Fruit fly (Drosophila melanogaster) whole organism, embryonic: ENCODE measurements around the gene SclA.

Experiments
- Antp ChIP-seq: fragments of 200-800 bp; sonication (Bioruptor generic); optimal IDR thresholded peaks from 3 replicates; lab custom pipeline; 2016; ENCODE audit warnings: missing biosample characterization, missing genetic modification characterization
- CG10366 ChIP-seq: fragments of 200-800 bp; sonication (Bioruptor generic); IDR thresholded peaks from 2 replicates; pipeline ENCODE4 v1.3.6; 2022; ENCODE audit warnings: missing biosample characterization, missing genetic modification characterization
- CG10462 ChIP-seq: fragments of 200-800 bp; sonication (Bioruptor generic); optimal IDR thresholded peaks from 2 replicates; lab custom pipeline; 2016; ENCODE audit warnings: missing biosample characterization, missing genetic modification characterization
- CG11504 ChIP-seq: fragments of 200-800 bp; sonication (Bioruptor generic); optimal IDR thresholded peaks from 3 replicates; lab custom pipeline; 2019; ENCODE audit warnings: missing biosample characterization, mild to moderate bottlenecking, missing genetic modification characterization, moderate library complexity
- CG12299 ChIP-seq: fragments of 200-800 bp; sonication (Bioruptor generic); optimal IDR thresholded peaks from 2 replicates; lab custom pipeline; 2018; ENCODE audit warnings: missing biosample characterization, mild to moderate bottlenecking, missing genetic modification characterization
- CG1233 ChIP-seq: fragments of 200-800 bp; sonication (Bioruptor generic); optimal IDR thresholded peaks from 4 replicates; lab custom pipeline; 2018; ENCODE audit warnings: missing biosample characterization, mild to moderate bottlenecking, missing genetic modification characterization
- CG13296 ChIP-seq: fragments of 200-800 bp; sonication (Bioruptor generic); optimal IDR thresholded peaks from 3 replicates; lab custom pipeline; 2018; ENCODE audit warnings: missing biosample characterization, mild to moderate bottlenecking, missing genetic modification characterization
- CG15479 ChIP-seq: fragments of 200-800 bp; sonication (Bioruptor generic); optimal IDR thresholded peaks from 3 replicates; lab custom pipeline; 2019; ENCODE audit warnings: missing biosample characterization, mild to moderate bottlenecking, missing genetic modification characterization, moderate library complexity
- CG1603 ChIP-seq: fragments of 200-800 bp; sonication (Bioruptor generic); optimal IDR thresholded peaks from 2 replicates; lab custom pipeline; 2019; ENCODE audit warnings: missing biosample characterization, mild to moderate bottlenecking, missing genetic modification characterization, moderate library complexity
- CG18262 ChIP-seq: fragments of 200-800 bp; optimal IDR thresholded peaks from 3 replicates; lab custom pipeline; 2019; ENCODE audit warnings: missing biosample characterization, mild to moderate bottlenecking, missing genetic modification characterization, moderate library complexity
- CG2199 ChIP-seq: fragments of 200-800 bp; sonication (Bioruptor generic); IDR thresholded peaks from 3 replicates; pipeline ENCODE4 v1.3.6; 2022; ENCODE audit warnings: missing biosample characterization, missing genetic modification characterization
- CG31365 ChIP-seq: fragments of 200-800 bp; sonication (Bioruptor generic); optimal IDR thresholded peaks from 2 replicates; lab custom pipeline; 2018; ENCODE audit warnings: missing biosample characterization, mild to moderate bottlenecking, missing genetic modification characterization
- CG3163 ChIP-seq: fragments of 200-800 bp; sonication (Bioruptor generic); optimal IDR thresholded peaks from 3 replicates; lab custom pipeline; 2016; ENCODE audit warnings: missing biosample characterization, missing genetic modification characterization
- CG3847 ChIP-seq: fragments of 200-800 bp; sonication (Bioruptor generic); IDR thresholded peaks from 2 replicates; pipeline ENCODE4 v1.3.6; 2022; ENCODE audit warnings: missing biosample characterization, missing genetic modification characterization
- CG5953 ChIP-seq: fragments of 200-800 bp; sonication (Bioruptor generic); IDR thresholded peaks from 2 replicates; pipeline ENCODE4 v1.3.6; 2022; ENCODE audit warnings: missing biosample characterization, missing genetic modification characterization
- CG6254 ChIP-seq: fragments of 200-800 bp; sonication (Bioruptor generic); optimal IDR thresholded peaks from 3 replicates; lab custom pipeline; 2017; ENCODE audit warnings: mild to moderate bottlenecking, missing biosample characterization, missing genetic modification reagents, missing genetic modification characterization
- CG6813 ChIP-seq: fragments of 200-800 bp; sonication (Bioruptor generic); optimal IDR thresholded peaks from 2 replicates; lab custom pipeline; 2017; ENCODE audit warnings: missing biosample characterization, missing genetic modification characterization, mild to moderate bottlenecking, moderate library complexity, missing genetic modification reagents
- CG7987 ChIP-seq: fragments of 200-800 bp; sonication (Bioruptor generic); optimal IDR thresholded peaks from 2 replicates; lab custom pipeline; 2018; ENCODE audit warnings: missing biosample characterization, mild to moderate bottlenecking, missing genetic modification characterization, moderate library complexity
- CG8290 ChIP-seq, 3 experiments: fragments of 200-800 bp; sonication (Bioruptor generic); optimal IDR thresholded peaks; 2 replicates each; lab custom pipeline; 2016 to 2019; ENCODE audit warnings: missing biosample characterization in 3 of 3, missing genetic modification characterization in 3 of 3, mild to moderate bottlenecking in 2 of 3, moderate library complexity in 1 of 3
- CG9437 ChIP-seq: fragments of 200-800 bp; sonication (Bioruptor generic); optimal IDR thresholded peaks from 2 replicates; lab custom pipeline; 2018; ENCODE audit warnings: missing biosample characterization, mild to moderate bottlenecking, missing genetic modification characterization
- D19A ChIP-seq: fragments of 200-800 bp; optimal IDR thresholded peaks from 3 replicates; lab custom pipeline; 2019; ENCODE audit warnings: missing biosample characterization, mild to moderate bottlenecking, missing genetic modification characterization, moderate library complexity
- Dll ChIP-seq: fragments of 200-800 bp; sonication (Bioruptor generic); IDR thresholded peaks from 4 replicates; pipeline ENCODE4 v1.3.6; 2022; ENCODE audit warnings: missing biosample characterization, missing genetic modification characterization; ENCODE audit not compliant: partially characterized antibody
- Ets65A ChIP-seq: fragments of 200-800 bp; sonication (Bioruptor generic); peaks from one replicate; lab custom pipeline; 2016; ENCODE audit warnings: missing biosample characterization, missing genetic modification characterization
- Fer3 ChIP-seq: fragments of 200-800 bp; sonication (Bioruptor generic); optimal IDR thresholded peaks from 2 replicates; lab custom pipeline; 2018; ENCODE audit warnings: missing biosample characterization, mild to moderate bottlenecking, missing genetic modification characterization, moderate library complexity
- Med ChIP-seq: fragments of 200-800 bp; sonication (Bioruptor generic); peaks from one replicate; lab custom pipeline; 2016; ENCODE audit warnings: missing biosample characterization, missing genetic modification characterization, mild to moderate bottlenecking, inconsistent platforms, moderate library complexity
- Meics ChIP-seq: fragments of 200-800 bp; sonication (Bioruptor generic); optimal IDR thresholded peaks from 2 replicates; lab custom pipeline; 2017; ENCODE audit warnings: missing biosample characterization, mild to moderate bottlenecking, missing genetic modification characterization
- Nf-YA ChIP-seq: fragments of 200-800 bp; sonication (Bioruptor generic); IDR thresholded peaks from 2 replicates; pipeline ENCODE4 v1.3.6; 2022; ENCODE audit warnings: missing biosample characterization, missing genetic modification characterization
- Oaz ChIP-seq: fragments of 200-800 bp; sonication (Bioruptor generic); IDR thresholded peaks from 2 replicates; pipeline ENCODE4 v1.3.6; 2022; ENCODE audit warnings: missing biosample characterization, missing genetic modification characterization
- Sry-β ChIP-seq: fragments of 200-800 bp; sonication (Bioruptor generic); optimal IDR thresholded peaks from 2 replicates; lab custom pipeline; 2018; ENCODE audit warnings: missing biosample characterization, mild to moderate bottlenecking, missing genetic modification characterization, moderate library complexity
- Xrp1 ChIP-seq: fragments of 200-800 bp; sonication (Bioruptor generic); IDR thresholded peaks from 2 replicates; pipeline ENCODE4 v1.3.6; 2022; ENCODE audit warnings: missing biosample characterization, missing genetic modification characterization
- cato ChIP-seq: fragments of 200-800 bp; sonication (Bioruptor generic); optimal IDR thresholded peaks from 2 replicates; lab custom pipeline; 2016; ENCODE audit warnings: missing biosample characterization, missing genetic modification characterization, borderline replicate concordance
- dati ChIP-seq: fragments of 200-800 bp; sonication (Bioruptor generic); IDR thresholded peaks from 2 replicates; pipeline ENCODE4 v1.3.6; 2022; ENCODE audit warnings: missing biosample characterization, missing genetic modification characterization
- exex ChIP-seq: fragments of 200-800 bp; sonication (Bioruptor generic); optimal IDR thresholded peaks from 4 replicates; lab custom pipeline; 2018; ENCODE audit warnings: missing biosample characterization, mild to moderate bottlenecking, missing genetic modification characterization, moderate library complexity
- gsb-n ChIP-seq: fragments of 200-800 bp; sonication (Bioruptor generic); optimal IDR thresholded peaks from 3 replicates; lab custom pipeline; 2018; ENCODE audit warnings: missing biosample characterization, mild to moderate bottlenecking, missing genetic modification characterization
- h ChIP-seq: fragments of >200 bp; optimal IDR thresholded peaks from 2 replicates; lab custom pipeline; 2017
- hkb ChIP-seq, 2 experiments: fragments of 200-800 bp in 1 of 2; fragments of >200 bp in 1 of 2; sonication (Bioruptor generic) in 1 of 2; IDR thresholded peaks in 1 of 2; optimal IDR thresholded peaks in 1 of 2; 2 replicates each; pipeline versions ENCODE4 v1.3.6 to Lab custom; 2017 to 2022; ENCODE audit warnings: missing biosample characterization in 1 of 2, missing genetic modification characterization in 1 of 2
- kni ChIP-seq: fragments of 200-800 bp; sonication (Bioruptor generic); optimal IDR thresholded peaks from 3 replicates; lab custom pipeline; 2017; ENCODE audit warnings: mild to moderate bottlenecking, missing biosample characterization, missing genetic modification reagents, missing genetic modification characterization
- oc ChIP-seq: fragments of 200-800 bp; sonication (Bioruptor generic); optimal IDR thresholded peaks from 2 replicates; lab custom pipeline; 2018; ENCODE audit warnings: missing biosample characterization, mild to moderate bottlenecking, missing genetic modification characterization, moderate library complexity
- onecut ChIP-seq: fragments of 200-800 bp; sonication (Bioruptor generic); IDR thresholded peaks from 2 replicates; pipeline ENCODE4 v1.3.6; 2022; ENCODE audit warnings: missing biosample characterization, missing genetic modification characterization
- slou ChIP-seq: fragments of 200-800 bp; sonication (Bioruptor generic); optimal IDR thresholded peaks from 3 replicates; lab custom pipeline; 2016; ENCODE audit warnings: missing biosample characterization, missing genetic modification characterization
- sqz ChIP-seq: fragments of 200-800 bp; sonication (Bioruptor generic); optimal IDR thresholded peaks from 3 replicates; lab custom pipeline; 2018; ENCODE audit warnings: missing biosample characterization, mild to moderate bottlenecking, missing genetic modification characterization
- tll ChIP-seq, 2 experiments: fragments of 200-800 bp in 1 of 2; fragments of >200 bp in 1 of 2; sonication (Bioruptor generic) in 1 of 2; optimal IDR thresholded peaks; 2 replicates each; lab custom pipeline; 2017 to 2019; ENCODE audit warnings: missing biosample characterization in 2 of 2, missing genetic modification characterization in 2 of 2, mild to moderate bottlenecking in 1 of 2, moderate library complexity in 1 of 2
- tna ChIP-seq: fragments of 200-800 bp; sonication (Bioruptor generic); IDR thresholded peaks from 2 replicates; pipeline ENCODE4 v1.3.6; 2022; ENCODE audit warnings: missing biosample characterization, missing genetic modification characterization; ENCODE audit not compliant: partially characterized antibody
- twi ChIP-seq: fragments of 200-800 bp; optimal IDR thresholded peaks from 2 replicates; lab custom pipeline; 2019; ENCODE audit warnings: missing biosample characterization, mild to moderate bottlenecking, missing genetic modification characterization, moderate library complexity
- vnd ChIP-seq: fragments of 200-800 bp; sonication (Bioruptor generic); IDR thresholded peaks from 3 replicates; pipeline ENCODE4 v1.3.6; 2022; ENCODE audit warnings: missing biosample characterization, missing genetic modification characterization; ENCODE audit not compliant: partially characterized antibody
- wek ChIP-seq: fragments of 200-800 bp; sonication (Bioruptor generic); optimal IDR thresholded peaks from 3 replicates; lab custom pipeline; 2018; ENCODE audit warnings: missing biosample characterization, mild to moderate bottlenecking, missing genetic modification characterization, moderate library complexity
- z ChIP-seq: fragments of 200-800 bp; sonication (Bioruptor generic); IDR thresholded peaks from 3 replicates; pipeline ENCODE4 v1.3.6; 2022; ENCODE audit warnings: missing biosample characterization, missing genetic modification characterization
- zf30C ChIP-seq: fragments of 200-800 bp; sonication (Bioruptor generic); optimal IDR thresholded peaks from 3 replicates; lab custom pipeline; 2018; ENCODE audit warnings: missing biosample characterization, mild to moderate bottlenecking, missing genetic modification characterization

SclA gene

DNA sequence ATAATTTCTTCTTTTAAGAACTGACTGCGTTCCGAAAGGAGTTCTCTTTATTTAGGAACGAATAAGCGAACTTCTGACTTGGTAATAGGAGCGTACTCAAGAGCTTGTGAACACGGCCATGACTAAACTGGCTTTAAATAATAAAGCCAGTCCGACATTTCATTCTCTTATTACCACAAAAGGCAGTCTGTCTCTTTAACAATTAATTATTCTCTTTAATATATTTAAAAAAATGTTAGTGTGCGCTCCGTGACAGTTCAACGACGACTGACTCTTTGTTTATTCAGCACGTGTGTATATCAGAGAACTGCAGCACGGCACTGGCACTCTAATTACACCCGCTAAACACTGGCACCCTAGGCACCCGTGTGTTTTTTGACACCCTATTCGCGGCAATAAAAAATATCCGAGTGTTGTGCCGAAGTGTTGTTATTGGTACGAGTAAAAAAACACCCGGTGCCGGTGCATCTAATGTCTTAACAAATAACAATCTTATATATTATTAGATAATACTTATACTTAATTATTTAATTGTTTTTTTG is 20.8 kb downstream of the SclA start, which contains the start of gene CG31809 (continued):
- TF ChIP-seq kni (GFP tag; lab: Kevin White, UChicago) (peak; percentile 8), CG10462 (no peak), Sry-β (no peak), Meics (GFP tag; lab: Kevin White, UChicago) (peak; percentile 23), Antp (GFP tag; lab: Kevin White, UChicago) (no peak), CG13296 (peak; percentile 20), zf30C (GFP tag; lab: Kevin White, UChicago) (no peak), oc (tag; lab: Kevin White, UChicago) (no peak), CG1233 (GFP tag; lab: Kevin White, UChicago) (no peak), CG6813 (GFP tag; lab: Kevin White, UChicago) (peak; percentile 25), h (lab: Kevin White, UChicago) (no peak), Fer3 (tag; lab: Kevin White, UChicago) (no peak), Nf-YA (no peak), wek (GFP tag; lab: Kevin White, UChicago) (peak; percentile 47), CG11504 (peak; percentile 3), Xrp1 (GFP tag; lab: Robert Waterston, UW) (peak; percentile 22; the same call in 1 of the 2 replicates), vnd (no peak), dati (GFP tag; lab: Robert Waterston, UW) (no peak), sqz (GFP tag; lab: Kevin White, UChicago) (peak; percentile 36), CG31365 (tag; lab: Kevin White, UChicago) (no peak), onecut (GFP tag; lab: Robert Waterston, UW) (peak; percentile 38; the same call in 1 of the 2 replicates), exex (tag; lab: Kevin White, UChicago) (peak; percentile 18), D19A (peak; percentile 13), slou (GFP tag; lab: Kevin White, UChicago) (no peak), CG3163 (peak; percentile 71), CG10366 (peak; percentile 7; the same call in 1 of the 2 replicates), CG7987 (GFP tag; lab: Kevin White, UChicago) (peak; percentile 13), CG1603 (tag; lab: Kevin White, UChicago) (no peak), gsb-n (tag; lab: Kevin White, UChicago) (peak; percentile 8), hkb (optimal IDR thresholded peaks at IDR 0.05; lab: Kevin White, UChicago) (no peak), hkb (GFP tag; IDR thresholded peaks at IDR 0.05; lab: Robert Waterston, UW) (peak; percentile 38; the same call in 1 of the 2 replicates), cato (no peak), Dll (GFP tag; lab: Robert Waterston, UW) (0 out of 4 replicates have a peak, but pooled peaks have one; percentile 23), Med (GFP tag; lab: Kevin White, UChicago) (peak; percentile 66), CG6254 (peak; percentile 47), Oaz (GFP tag; lab: Robert Waterston, UW) (no peak), CG3847 (no peak), CG18262 (no peak)

dm6 chr2L:16859103-16859502 is 21.3 kb downstream of the SclA start:
- peak; percentile 9; the same call in 1 of the 2 replicates for TF ChIP-seq CG10366
- TF ChIP-seq twi (tag; lab: Kevin White, UChicago) = peak; percentile 87
- TF ChIP-seq CG15479 (GFP tag; lab: Kevin White, UChicago) = peak; percentile 4
- peak; percentile 78 for TF ChIP-seq Ets65A (GFP tag; lab: Kevin White, UChicago)
- TF ChIP-seq CG9437 (GFP tag; lab: Kevin White, UChicago) = peak; percentile 79
- no peak for TF ChIP-seq tna (GFP tag; lab: Robert Waterston, UW)
- TF ChIP-seq z (GFP tag; lab: Robert Waterston, UW) = peak; percentile 94
- peak; percentile 21 for TF ChIP-seq CG3163
- peak in 1 of 2 experiments; percentile 51 for TF ChIP-seq tll (GFP tag; optimal IDR thresholded peaks at IDR 0.05; lab: Kevin White, UChicago)
- no peak for TF ChIP-seq CG12299
- no peak for TF ChIP-seq zf30C (GFP tag; lab: Kevin White, UChicago)
- peak; percentile 98 for TF ChIP-seq CG2199 (GFP tag; lab: Robert Waterston, UW)
- no peak for TF ChIP-seq CG8290 (GFP tag; optimal IDR thresholded peaks at IDR 0.05; lab: Kevin White, UChicago)
- peak in 1 of 2 experiments; percentile 9 for TF ChIP-seq CG8290 (tag; optimal IDR thresholded peaks at IDR 0.05; lab: Kevin White, UChicago)
- TF ChIP-seq CG5953 (GFP tag; lab: Robert Waterston, UW) = no peak
- peak; percentile 75 for TF ChIP-seq Med (GFP tag; lab: Kevin White, UChicago)
